Fruit fly (Drosophila melanogaster) whole organism, embryonic: ENCODE measurements around the gene Cpr78Ca.

Experiments used
- BtbVII ChIP-seq: fragments of 200-800 bp; sonication (Bioruptor generic); optimal IDR thresholded peaks from 3 replicates; lab custom pipeline; 2017; ENCODE audit warnings: missing biosample characterization, mild to moderate bottlenecking, missing genetic modification characterization
- CG11696 ChIP-seq: fragments of 200-800 bp; sonication (Bioruptor generic); IDR thresholded peaks from 2 replicates; pipeline ENCODE4 v1.3.6; 2022; ENCODE audit warnings: missing biosample characterization, missing genetic modification characterization
- CG1603 ChIP-seq: fragments of 200-800 bp; sonication (Bioruptor generic); optimal IDR thresholded peaks from 2 replicates; lab custom pipeline; 2019; ENCODE audit warnings: missing biosample characterization, mild to moderate bottlenecking, missing genetic modification characterization, moderate library complexity
- CG18599 ChIP-seq: fragments of 200-800 bp; sonication (Bioruptor generic); optimal IDR thresholded peaks from 3 replicates; lab custom pipeline; 2017; ENCODE audit warnings: missing biosample characterization, missing genetic modification characterization, mild to moderate bottlenecking, moderate library complexity, missing genetic modification reagents
- CG34376 ChIP-seq: fragments of 200-800 bp; sonication (Bioruptor generic); optimal IDR thresholded peaks from 2 replicates; lab custom pipeline; 2018; ENCODE audit warnings: missing biosample characterization, mild to moderate bottlenecking, missing genetic modification characterization
- CG4360 ChIP-seq: fragments of 200-800 bp; sonication (Bioruptor generic); IDR thresholded peaks from 2 replicates; pipeline ENCODE4 v1.3.6; 2022; ENCODE audit warnings: missing biosample characterization, missing genetic modification characterization
- CG4707 ChIP-seq: fragments of 200-800 bp; sonication (Bioruptor generic); optimal IDR thresholded peaks from 2 replicates; lab custom pipeline; 2018; ENCODE audit warnings: missing biosample characterization, mild to moderate bottlenecking, missing genetic modification characterization, moderate library complexity
- CG6654 ChIP-seq: fragments of 200-800 bp; sonication (Bioruptor generic); optimal IDR thresholded peaks from 2 replicates; lab custom pipeline; 2017; ENCODE audit warnings: missing biosample characterization, mild to moderate bottlenecking, missing genetic modification characterization
- CG6689 ChIP-seq: fragments of 200-800 bp; sonication (Bioruptor generic); IDR thresholded peaks from 2 replicates; pipeline ENCODE4 v1.3.6; 2022; ENCODE audit warnings: missing biosample characterization, missing genetic modification characterization
- CG7839 ChIP-seq: fragments of 200-800 bp; sonication (Bioruptor generic); optimal IDR thresholded peaks from 3 replicates; lab custom pipeline; 2018; ENCODE audit warnings: missing biosample characterization, mild to moderate bottlenecking, missing genetic modification characterization, moderate library complexity
- Dbx ChIP-seq: fragments of 200-800 bp; sonication (Bioruptor generic); IDR thresholded peaks from 3 replicates; pipeline ENCODE4 v1.3.6; 2022; ENCODE audit warnings: missing biosample characterization, missing genetic modification characterization
- GATAe ChIP-seq: fragments of 200-800 bp; sonication (Bioruptor generic); conservative IDR thresholded peaks from 2 replicates; pipeline ENCODE4 v1.3.6; 2022; ENCODE audit warnings: missing biosample characterization, missing genetic modification characterization
- HLH3B ChIP-seq: fragments of 200-800 bp; sonication (Bioruptor generic); IDR thresholded peaks from 2 replicates; pipeline ENCODE4 v1.3.6; 2022; ENCODE audit warnings: missing biosample characterization, missing genetic modification characterization
- Hey ChIP-seq: fragments of 200-800 bp; sonication (Bioruptor generic); optimal IDR thresholded peaks from 3 replicates; lab custom pipeline; 2018; ENCODE audit warnings: missing biosample characterization, mild to moderate bottlenecking, missing genetic modification characterization
- HmgD ChIP-seq: fragments of 200-800 bp; sonication (Bioruptor generic); optimal IDR thresholded peaks from 3 replicates; lab custom pipeline; 2016; ENCODE audit warnings: missing biosample characterization, missing genetic modification characterization
- MTF-1 ChIP-seq: fragments of 200-800 bp; sonication (Bioruptor generic); optimal IDR thresholded peaks from 2 replicates; lab custom pipeline; 2018; ENCODE audit warnings: missing biosample characterization, mild to moderate bottlenecking, missing genetic modification characterization, borderline replicate concordance
- Med ChIP-seq: fragments of 200-800 bp; sonication (Bioruptor generic); peaks from one replicate; lab custom pipeline; 2016; ENCODE audit warnings: missing biosample characterization, missing genetic modification characterization, mild to moderate bottlenecking, inconsistent platforms, moderate library complexity
- Pdp1 ChIP-seq, 2 experiments: fragments of 200-800 bp; sonication (Bioruptor generic); optimal IDR thresholded peaks; 3 replicates each; lab custom pipeline; 2016; ENCODE audit warnings: missing biosample characterization in 2 of 2, missing genetic modification characterization in 2 of 2, mild to moderate bottlenecking in 1 of 2, moderate library complexity in 1 of 2
- Rx ChIP-seq: fragments of 200-800 bp; sonication (Bioruptor generic); IDR thresholded peaks from 2 replicates; pipeline ENCODE4 v1.3.6; 2022; ENCODE audit warnings: missing biosample characterization, missing genetic modification characterization
- Six4 ChIP-seq: fragments of 200-800 bp; sonication (Bioruptor generic); optimal IDR thresholded peaks from 2 replicates; lab custom pipeline; 2016; ENCODE audit warnings: missing biosample characterization, missing genetic modification characterization
- ab ChIP-seq: fragments of 200-800 bp; sonication (Bioruptor generic); optimal IDR thresholded peaks from 2 replicates; lab custom pipeline; 2016; ENCODE audit warnings: missing biosample characterization, missing genetic modification characterization
- az2 ChIP-seq: fragments of 200-800 bp; sonication (Bioruptor generic); optimal IDR thresholded peaks from 3 replicates; lab custom pipeline; 2016; ENCODE audit warnings: missing biosample characterization, missing genetic modification characterization
- bbx ChIP-seq: fragments of 200-800 bp; sonication (Bioruptor generic); IDR thresholded peaks from 2 replicates; pipeline ENCODE4 v1.3.6; 2022; ENCODE audit warnings: missing biosample characterization, missing genetic modification characterization; ENCODE audit not compliant: partially characterized antibody
- chinmo ChIP-seq: fragments of 200-800 bp; sonication (Bioruptor generic); IDR thresholded peaks from 4 replicates; pipeline ENCODE4 v1.3.6; 2022; ENCODE audit warnings: missing biosample characterization, missing genetic modification characterization; ENCODE audit not compliant: partially characterized antibody
- croc ChIP-seq: fragments of 200-800 bp; sonication (Bioruptor generic); conservative IDR thresholded peaks from 3 replicates; pipeline ENCODE4 v1.3.6; 2022; ENCODE audit warnings: missing biosample characterization, missing genetic modification characterization
- cwo ChIP-seq: fragments of 200-800 bp; sonication (Bioruptor generic); optimal IDR thresholded peaks from 3 replicates; lab custom pipeline; 2017; ENCODE audit warnings: missing biosample characterization, missing genetic modification characterization, mild to moderate bottlenecking, moderate library complexity, missing genetic modification reagents
- ewg ChIP-seq: fragments of 200-800 bp; sonication (Bioruptor generic); optimal IDR thresholded peaks from 3 replicates; lab custom pipeline; 2017; ENCODE audit warnings: mild to moderate bottlenecking, missing biosample characterization, missing genetic modification reagents, missing genetic modification characterization
- exex ChIP-seq: fragments of 200-800 bp; sonication (Bioruptor generic); optimal IDR thresholded peaks from 4 replicates; lab custom pipeline; 2018; ENCODE audit warnings: missing biosample characterization, mild to moderate bottlenecking, missing genetic modification characterization, moderate library complexity
- lmd ChIP-seq: fragments of 200-800 bp; sonication (Bioruptor generic); IDR thresholded peaks from 2 replicates; pipeline ENCODE4 v1.3.6; 2022; ENCODE audit warnings: missing biosample characterization, missing genetic modification characterization
- nerfin-2 ChIP-seq: fragments of 200-800 bp; sonication (Bioruptor generic); IDR thresholded peaks from 2 replicates; pipeline ENCODE4 v1.3.6; 2022; ENCODE audit warnings: missing biosample characterization, missing genetic modification characterization; ENCODE audit not compliant: partially characterized antibody
- onecut ChIP-seq: fragments of 200-800 bp; sonication (Bioruptor generic); IDR thresholded peaks from 2 replicates; pipeline ENCODE4 v1.3.6; 2022; ENCODE audit warnings: missing biosample characterization, missing genetic modification characterization
- pan ChIP-seq, 4 experiments: fragments of >200 bp in 3 of 4; fragments of 200-800 bp in 1 of 4; sonication (Bioruptor generic) in 1 of 4; optimal IDR thresholded peaks in 3 of 4; IDR thresholded peaks in 1 of 4; 2 replicates each; pipeline versions ENCODE4 v1.3.6 to Lab custom; 2017 to 2022; ENCODE audit warnings: missing biosample characterization in 2 of 4, missing genetic modification characterization in 2 of 4, mixed read lengths in 1 of 4
- seq ChIP-seq: fragments of 200-800 bp; sonication (Bioruptor generic); IDR thresholded peaks from 2 replicates; pipeline ENCODE4 v1.3.6; 2022; ENCODE audit warnings: missing biosample characterization, missing genetic modification characterization
- sug ChIP-seq: fragments of 200-800 bp; optimal IDR thresholded peaks from 2 replicates; lab custom pipeline; 2019; ENCODE audit warnings: missing biosample characterization, mild to moderate bottlenecking, missing genetic modification characterization, moderate library complexity
- trem ChIP-seq: fragments of 200-800 bp; optimal IDR thresholded peaks from 3 replicates; lab custom pipeline; 2019; ENCODE audit warnings: missing biosample characterization, mild to moderate bottlenecking, missing genetic modification characterization, moderate library complexity
- twi ChIP-seq: fragments of 200-800 bp; optimal IDR thresholded peaks from 2 replicates; lab custom pipeline; 2019; ENCODE audit warnings: missing biosample characterization, mild to moderate bottlenecking, missing genetic modification characterization, moderate library complexity
- vnd ChIP-seq: fragments of 200-800 bp; sonication (Bioruptor generic); IDR thresholded peaks from 3 replicates; pipeline ENCODE4 v1.3.6; 2022; ENCODE audit warnings: missing biosample characterization, missing genetic modification characterization; ENCODE audit not compliant: partially characterized antibody

Gene Cpr78Ca

DNA sequence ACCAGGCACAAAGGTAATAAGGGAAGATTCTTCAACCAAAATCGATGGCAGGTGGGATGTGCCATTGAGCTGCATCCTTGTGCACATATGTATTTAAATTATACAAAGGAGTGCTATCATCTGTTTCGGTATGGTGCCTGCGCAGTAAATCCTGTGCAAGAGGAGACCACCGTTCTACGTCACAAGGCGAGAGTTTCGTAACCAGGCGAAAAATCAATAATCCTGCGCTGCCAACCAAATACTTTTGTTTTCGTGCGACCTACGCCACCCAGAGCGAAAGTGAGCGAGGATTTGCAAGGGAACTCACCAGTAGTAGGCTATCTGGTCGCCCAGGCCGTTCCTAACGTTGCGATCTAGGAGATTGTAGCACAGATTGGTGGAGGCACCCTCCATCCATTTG lies 13.4 kb downstream of the Cpr78Ca start:
- TF ChIP-seq Dbx (GFP tag; lab: Robert Waterston, UW) (0 out of 3 replicates have a peak, but pooled peaks have one; percentile 8), Med (peak; percentile 4), trem (tag; lab: Kevin White, UChicago) (no peak), ewg (GFP tag; lab: Kevin White, UChicago) (peak; percentile 66), HLH3B (GFP tag; lab: Robert Waterston, UW) (no peak), onecut (GFP tag; lab: Robert Waterston, UW) (peak; percentile 98), CG7839 (tag; lab: Kevin White, UChicago) (no peak)
- TF ChIP-seq, all 482 proteins: peak for 4

DNA sequence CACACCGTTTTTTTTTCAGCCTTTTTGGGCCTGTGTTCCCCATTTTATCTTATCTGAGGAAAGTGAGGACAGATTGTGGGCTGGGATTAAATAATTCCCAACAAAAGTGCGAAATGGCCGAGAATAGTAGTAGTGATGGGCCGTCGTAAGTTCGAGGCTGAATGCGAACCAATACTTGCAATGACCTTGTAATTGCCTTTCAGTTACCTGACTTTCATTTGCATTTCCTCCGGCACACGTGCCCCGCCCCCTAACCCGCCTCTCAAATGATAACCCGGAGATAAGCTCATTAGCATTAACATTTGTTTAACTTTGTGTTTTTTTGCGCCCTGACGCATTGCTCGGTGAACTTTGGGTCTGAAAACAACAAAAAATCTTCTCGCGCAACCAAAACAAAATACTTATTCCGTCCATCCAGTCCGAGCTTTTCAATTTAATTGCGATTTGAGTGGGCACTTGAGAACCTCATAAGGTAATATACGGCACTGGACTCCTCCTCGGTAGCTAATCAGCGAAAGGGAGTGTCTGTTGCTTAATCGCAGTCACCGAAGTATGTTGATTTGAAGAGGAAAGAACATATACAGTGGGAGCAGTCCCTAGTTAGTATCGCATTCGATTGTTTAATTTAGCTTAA lies 14.6 kb downstream of the Cpr78Ca start:
- TF ChIP-seq HmgD (GFP tag; lab: Kevin White, UChicago) (no peak), lmd (GFP tag; lab: Robert Waterston, UW) (no peak), exex (peak; percentile 92), CG18599 (peak; percentile 21), CG4707 (GFP tag; lab: Kevin White, UChicago) (no peak), twi (no peak), vnd (GFP tag; lab: Robert Waterston, UW) (0 out of 3 replicates have a peak, but pooled peaks have one; percentile 19), CG34376 (GFP tag; lab: Kevin White, UChicago) (peak; percentile 41), CG11696 (GFP tag; lab: Robert Waterston, UW) (0 out of 2 replicates have a peak, but pooled peaks have one; percentile 12), Hey (tag; lab: Kevin White, UChicago) (peak; percentile 18), GATAe (GFP tag; lab: Robert Waterston, UW) (peak; percentile 13; the same call in 1 of the 2 replicates), nerfin-2 (GFP tag; lab: Robert Waterston, UW) (peak; percentile 23; the same call in 1 of the 2 replicates), cwo (GFP tag; lab: Kevin White, UChicago) (peak; percentile 9), croc (GFP tag; lab: Robert Waterston, UW) (no peak), Rx (GFP tag; lab: Robert Waterston, UW) (no peak), BtbVII (GFP tag; lab: Kevin White, UChicago) (peak; percentile 19), sug (tag; lab: Kevin White, UChicago) (peak; percentile 51), CG6654 (GFP tag; lab: Kevin White, UChicago) (no peak), Six4 (GFP tag; lab: Kevin White, UChicago) (no peak), Pdp1 (GFP tag; optimal IDR thresholded peaks at IDR 0.05; lab: Kevin White, UChicago) (peak in 1 of 2 experiments; percentile 1), bbx (no peak), seq (0 out of 2 replicates have a peak, but pooled peaks have one; percentile 23), MTF-1 (GFP tag; lab: Kevin White, UChicago) (no peak), az2 (GFP tag; lab: Kevin White, UChicago) (no peak), CG4360 (GFP tag; lab: Robert Waterston, UW) (no peak), pan (optimal IDR thresholded peaks at IDR 0.05; lab: Kevin White, UChicago) (no peak), pan (GFP tag; optimal IDR thresholded peaks at IDR 0.05 in 1 of 2, IDR thresholded peaks at IDR 0.05 in 1 of 2) (peak in 1 of 2 experiments; percentile 17), Med (peak; percentile 69), chinmo (GFP tag; lab: Robert Waterston, UW) (0 out of 4 replicates have a peak, but pooled peaks have one; percentile 6), ab (GFP tag; lab: Kevin White, UChicago) (no peak), CG1603 (tag; lab: Kevin White, UChicago) (no peak), CG6689 (GFP tag; lab: Robert Waterston, UW) (no peak)
- TF ChIP-seq, all 482 proteins: peak for 16
